Worm (Caenorhabditis elegans): ENCODE results near the gene F40D4.13.

DNA sequence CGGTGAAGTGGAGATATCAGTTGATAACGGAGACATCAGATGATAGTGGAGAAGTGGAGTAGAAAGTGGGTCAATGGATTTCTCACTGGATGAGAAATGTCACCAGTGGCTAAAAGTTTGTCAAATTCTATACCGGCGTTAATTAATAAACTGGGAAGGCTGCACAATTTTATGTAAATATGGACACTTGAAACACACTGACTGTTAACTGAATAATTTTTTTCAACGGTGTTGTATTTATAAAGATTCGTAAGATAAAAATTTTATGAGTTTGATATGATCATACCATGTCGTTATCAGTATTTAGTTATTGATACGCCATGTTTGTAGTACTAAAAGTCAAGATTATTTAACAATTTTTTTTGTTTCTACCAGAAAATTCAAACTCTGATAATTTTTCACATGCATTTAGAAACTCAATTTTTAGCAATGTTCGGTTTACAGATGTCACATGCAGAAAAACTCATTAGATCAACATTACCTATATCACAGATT lies 2.4 kb upstream of the F40D4.13 start, which contains the start of gene F40D4.12:
- TF ChIP-seq nhr-28 (tag; optimal IDR thresholded peaks at IDR 0.05) (no peak), ceh-83 (GFP tag; optimal IDR thresholded peaks at IDR 0.05) (no peak)

Data from whole organism, mixed stage, embryonic.